Worm (Caenorhabditis elegans) whole organism, L2 larva: ENCODE results near the gene C01F6.14.

Experiments used
- C34F6.9 ChIP-seq: fragments of 150-350 bp; optimal IDR thresholded peaks from 2 replicates; lab custom pipeline; 2014; ENCODE audit warnings: missing biosample characterization, missing genetic modification characterization
- F13H6.1 ChIP-seq: sonication (generic microtip); optimal IDR thresholded peaks from 2 replicates; lab custom pipeline; 2016; ENCODE audit warnings: missing genetic modification characterization, missing compliant biosample characterization
- Y55F3AM.14 ChIP-seq: fragments of 200-800 bp; sonication (Bioruptor generic); optimal IDR thresholded peaks from 2 replicates; lab custom pipeline; 2018; ENCODE audit warnings: mild to moderate bottlenecking, missing genetic modification characterization, missing compliant biosample characterization
- ZK546.5 ChIP-seq: sonication (generic microtip); optimal IDR thresholded peaks from 2 replicates; lab custom pipeline; 2017; ENCODE audit warnings: missing biosample characterization, missing genetic modification characterization
- alr-1 ChIP-seq: fragments of 150-350 bp; optimal IDR thresholded peaks from 2 replicates; lab custom pipeline; 2014; ENCODE audit warnings: missing biosample characterization, missing genetic modification characterization
- aly-2 ChIP-seq: fragments of 150-350 bp; optimal IDR thresholded peaks from 2 replicates; lab custom pipeline; 2014; ENCODE audit warnings: missing biosample characterization, missing genetic modification characterization
- ama-1 ChIP-seq: fragments of 150-350 bp; optimal IDR thresholded peaks from 2 replicates; lab custom pipeline; 2018; ENCODE audit warnings: inconsistent platforms
- blmp-1 ChIP-seq: sonication (generic microtip); optimal IDR thresholded peaks from 2 replicates; lab custom pipeline; 2017; ENCODE audit warnings: missing genetic modification characterization, mild to moderate bottlenecking, missing compliant biosample characterization, antibody characterized with exemption, moderate library complexity; ENCODE audit not compliant: insufficient read depth
- ceh-16 ChIP-seq: fragments of 150-350 bp; optimal IDR thresholded peaks from 2 replicates; lab custom pipeline; 2014; ENCODE audit warnings: missing biosample characterization, missing genetic modification characterization
- ceh-82 ChIP-seq: fragments of 150-350 bp; optimal IDR thresholded peaks from 2 replicates; lab custom pipeline; 2014; ENCODE audit warnings: missing biosample characterization, missing genetic modification characterization
- crh-2 ChIP-seq: sonication (generic microtip); optimal IDR thresholded peaks from 2 replicates; lab custom pipeline; 2017; ENCODE audit warnings: missing biosample characterization, missing genetic modification characterization
- dmd-4 ChIP-seq: sonication (generic microtip); optimal IDR thresholded peaks from 2 replicates; lab custom pipeline; 2017; ENCODE audit warnings: missing biosample characterization, missing genetic modification characterization
- egl-27 ChIP-seq: sonication (generic microtip); optimal IDR thresholded peaks from 3 replicates; lab custom pipeline; 2017; ENCODE audit warnings: missing biosample characterization, missing genetic modification reagents, missing genetic modification characterization
- elt-1 ChIP-seq: fragments of 150-350 bp; optimal IDR thresholded peaks from 2 replicates; lab custom pipeline; 2014; ENCODE audit warnings: missing biosample characterization, missing genetic modification characterization
- fos-1 ChIP-seq: fragments of 150-350 bp; optimal IDR thresholded peaks from 2 replicates; lab custom pipeline; 2014; ENCODE audit warnings: missing biosample characterization, missing genetic modification characterization
- lin-11 ChIP-seq: fragments of 150-350 bp; sonication (generic microtip); optimal IDR thresholded peaks from 2 replicates; lab custom pipeline; 2014; ENCODE audit warnings: missing biosample characterization, missing genetic modification characterization, inconsistent platforms, mixed read lengths
- lsy-2 ChIP-seq, 2 experiments: fragments of 150-350 bp in 1 of 2; sonication (generic microtip) in 1 of 2; optimal IDR thresholded peaks; 2 replicates each; lab custom pipeline; 2014 to 2017; ENCODE audit warnings: missing biosample characterization in 2 of 2, missing genetic modification characterization in 2 of 2
- mab-5 ChIP-seq: fragments of 150-350 bp; optimal IDR thresholded peaks from 2 replicates; lab custom pipeline; 2014; ENCODE audit warnings: missing biosample characterization, missing genetic modification characterization
- mbf-1 ChIP-seq: sonication (generic microtip); optimal IDR thresholded peaks from 2 replicates; lab custom pipeline; 2017; ENCODE audit warnings: missing biosample characterization, missing genetic modification characterization
- mdl-1 ChIP-seq, 2 experiments: fragments of 150-350 bp in 1 of 2; sonication (generic microtip) in 1 of 2; optimal IDR thresholded peaks; 2 replicates each; lab custom pipeline; 2017; ENCODE audit warnings: missing biosample characterization in 2 of 2, missing genetic modification characterization in 2 of 2
- nhr-10 ChIP-seq: sonication (generic microtip); optimal IDR thresholded peaks from 2 replicates; lab custom pipeline; 2017; ENCODE audit warnings: missing biosample characterization, missing genetic modification characterization
- nhr-11 ChIP-seq: fragments of 150-350 bp; optimal IDR thresholded peaks from 2 replicates; lab custom pipeline; 2014; ENCODE audit warnings: missing biosample characterization, missing genetic modification characterization
- nhr-129 ChIP-seq: fragments of 150-350 bp; optimal IDR thresholded peaks from 2 replicates; lab custom pipeline; 2014; ENCODE audit warnings: missing biosample characterization, missing genetic modification characterization
- nhr-21 ChIP-seq: fragments of 150-350 bp; optimal IDR thresholded peaks from 2 replicates; lab custom pipeline; 2014; ENCODE audit warnings: missing biosample characterization, missing genetic modification characterization
- nhr-237 ChIP-seq: fragments of 150-350 bp; optimal IDR thresholded peaks from 2 replicates; lab custom pipeline; 2014; ENCODE audit warnings: missing biosample characterization, missing genetic modification characterization
- nhr-25 ChIP-seq: fragments of 150-350 bp; sonication (generic microtip); optimal IDR thresholded peaks from 3 replicates; lab custom pipeline; 2014; ENCODE audit warnings: missing biosample characterization, missing genetic modification characterization
- nhr-6 ChIP-seq: fragments of 150-350 bp; optimal IDR thresholded peaks from 2 replicates; lab custom pipeline; 2014; ENCODE audit warnings: missing biosample characterization, missing genetic modification characterization
- peb-1 ChIP-seq: fragments of 150-350 bp; optimal IDR thresholded peaks from 2 replicates; lab custom pipeline; 2014; ENCODE audit warnings: missing biosample characterization, missing genetic modification characterization
- sem-4 ChIP-seq: fragments of 150-350 bp; optimal IDR thresholded peaks from 2 replicates; lab custom pipeline; 2014; ENCODE audit warnings: missing biosample characterization, missing genetic modification reagents, missing genetic modification characterization
- skn-1 ChIP-seq: sonication (generic microtip); optimal IDR thresholded peaks from 2 replicates; lab custom pipeline; 2017; ENCODE audit warnings: missing biosample characterization, missing genetic modification characterization
- sma-3 ChIP-seq: sonication (generic microtip); optimal IDR thresholded peaks from 2 replicates; lab custom pipeline; 2016; ENCODE audit warnings: missing genetic modification reagents, missing genetic modification characterization, missing compliant biosample characterization
- sma-9 ChIP-seq, 2 experiments: fragments of 150-350 bp in 1 of 2; sonication (generic microtip) in 1 of 2; optimal IDR thresholded peaks; 2 replicates each; lab custom pipeline; 2014 to 2016; ENCODE audit warnings: missing genetic modification characterization in 2 of 2, mild to moderate bottlenecking in 1 of 2, missing biosample characterization in 1 of 2, missing compliant biosample characterization in 1 of 2, missing genetic modification reagents in 1 of 2, moderate library complexity in 1 of 2
- snpc-4 ChIP-seq: fragments of 150-350 bp; optimal IDR thresholded peaks from 2 replicates; lab custom pipeline; 2014; ENCODE audit warnings: missing biosample characterization, missing genetic modification characterization
- unc-39 ChIP-seq: fragments of 150-350 bp; optimal IDR thresholded peaks from 2 replicates; lab custom pipeline; 2014; ENCODE audit warnings: missing biosample characterization, missing genetic modification characterization
- unc-55 ChIP-seq: fragments of 150-350 bp; sonication (generic microtip); optimal IDR thresholded peaks from 3 replicates; lab custom pipeline; 2014; ENCODE audit warnings: missing biosample characterization, missing genetic modification reagents, missing genetic modification characterization
- unc-62 ChIP-seq: fragments of 150-350 bp; optimal IDR thresholded peaks from 2 replicates; lab custom pipeline; 2014; ENCODE audit warnings: missing biosample characterization, missing genetic modification reagents, missing genetic modification characterization
- ztf-1 ChIP-seq: fragments of 200-800 bp; sonication (Bioruptor generic); conservative IDR thresholded peaks from 2 replicates; pipeline ENCODE4 v1.3.6; 2022; ENCODE audit warnings: missing genetic modification characterization, missing compliant biosample characterization
- ztf-11 ChIP-seq: sonication (generic microtip); optimal IDR thresholded peaks from 2 replicates; lab custom pipeline; 2017; ENCODE audit warnings: missing biosample characterization, missing genetic modification characterization
- ztf-4 ChIP-seq: fragments of 150-350 bp; optimal IDR thresholded peaks from 2 replicates; lab custom pipeline; 2014; ENCODE audit warnings: missing biosample characterization, missing genetic modification characterization

Gene C01F6.14

ce11 chrIV:9090538-9091195, 13.3 kb downstream of the C01F6.14 start:
- TF ChIP-seq nhr-6 (tag; lab: Kevin White, UChicago) (peak; percentile 18), nhr-10 (no peak), blmp-1 (no peak), nhr-21 (tag; lab: Kevin White, UChicago) (no peak), aly-2 (no peak), peb-1 (no peak), unc-39 (no peak), nhr-129 (tag; lab: Kevin White, UChicago) (peak; percentile 51), Y55F3AM.14 (GFP tag; lab: Kevin White, UChicago) (no peak), sma-3 (GFP tag; lab: Kevin White, UChicago) (peak; percentile 24), unc-62 (no peak), nhr-11 (tag; lab: Kevin White, UChicago) (no peak), lsy-2 (tag; optimal IDR thresholded peaks at IDR 0.05; lab: Kevin White, UChicago) (no peak), lin-11 (tag; lab: Kevin White, UChicago) (no peak), ZK546.5 (tag; lab: Kevin White, UChicago) (no peak), ceh-16 (tag; lab: Kevin White, UChicago) (peak; percentile 25), skn-1 (tag; lab: Kevin White, UChicago) (no peak), F13H6.1 (tag; lab: Kevin White, UChicago) (peak; percentile 26), alr-1 (tag; lab: Kevin White, UChicago) (no peak), mab-5 (tag; lab: Kevin White, UChicago) (no peak), sem-4 (tag; lab: Kevin White, UChicago) (no peak), ceh-82 (tag; lab: Kevin White, UChicago) (no peak), ztf-11 (no peak), nhr-25 (peak; percentile 75), dmd-4 (tag; lab: Kevin White, UChicago) (no peak)

DNA sequence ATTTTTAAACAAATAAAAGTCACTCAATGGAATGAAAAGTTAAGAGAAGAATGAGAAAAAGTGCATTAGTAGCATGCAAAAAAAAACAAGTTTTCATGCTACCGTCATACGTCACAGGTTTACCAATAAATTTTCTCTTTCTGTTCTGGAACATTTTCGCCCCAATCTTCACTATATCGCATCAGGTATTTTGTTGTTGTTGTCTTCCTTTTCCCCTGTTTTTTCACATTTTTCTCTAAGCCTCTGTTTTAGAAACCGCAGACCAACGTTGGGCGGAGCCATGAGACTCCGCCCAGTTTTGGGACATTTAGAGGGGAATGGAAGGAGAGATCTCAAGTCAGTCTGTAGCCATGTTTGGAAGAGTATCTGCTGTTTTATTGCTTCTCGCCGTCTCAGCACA, 15.6 kb downstream of the C01F6.14 start, which contains the start of gene msa-1:
Gene msa-1 (plus strand): TSS at position 301 of the 400 bp plus-strand sequence.
- TF ChIP-seq nhr-237 (tag; lab: Kevin White, UChicago) = no peak
- peak; percentile 88 for TF ChIP-seq ama-1 (lab: Kevin White, UChicago)
- no peak for TF ChIP-seq mbf-1 (tag; lab: Kevin White, UChicago)
- TF ChIP-seq elt-1 (tag; lab: Kevin White, UChicago) = no peak
- no peak for TF ChIP-seq mdl-1 (tag; optimal IDR thresholded peaks at IDR 0.05; lab: Kevin White, UChicago)
- peak; percentile 24 for TF ChIP-seq nhr-129 (tag; lab: Kevin White, UChicago)

- no peak for TF ChIP-seq egl-27 (tag; lab: Kevin White, UChicago)
- no peak for TF ChIP-seq F13H6.1 (tag; lab: Kevin White, UChicago)
- TF ChIP-seq ztf-4 (tag; lab: Kevin White, UChicago) = no peak
- TF ChIP-seq elt-1 (tag; lab: Kevin White, UChicago) = no peak
- no peak for TF ChIP-seq sem-4 (tag; lab: Kevin White, UChicago)
- no peak for TF ChIP-seq lin-11 (tag; lab: Kevin White, UChicago)
- no peak for TF ChIP-seq nhr-10
- TF ChIP-seq sma-3 (GFP tag; lab: Kevin White, UChicago) = no peak
- no peak for TF ChIP-seq unc-55 (GFP tag; lab: Kevin White, UChicago)
- no peak for TF ChIP-seq snpc-4 (tag; lab: Kevin White, UChicago)
- TF ChIP-seq ztf-1 = no peak
- TF ChIP-seq nhr-129 (tag; lab: Kevin White, UChicago) = no peak
- no peak for TF ChIP-seq crh-2 (tag; lab: Kevin White, UChicago)
- no peak for TF ChIP-seq alr-1 (tag; lab: Kevin White, UChicago)
These were observed 21.9 kb downstream of the C01F6.14 start, which contains the start of gene twk-8 for ce11 chrIV:9082055-9082454. TSS of gene twk-8 (plus strand) at chrIV:9082355.

DNA sequence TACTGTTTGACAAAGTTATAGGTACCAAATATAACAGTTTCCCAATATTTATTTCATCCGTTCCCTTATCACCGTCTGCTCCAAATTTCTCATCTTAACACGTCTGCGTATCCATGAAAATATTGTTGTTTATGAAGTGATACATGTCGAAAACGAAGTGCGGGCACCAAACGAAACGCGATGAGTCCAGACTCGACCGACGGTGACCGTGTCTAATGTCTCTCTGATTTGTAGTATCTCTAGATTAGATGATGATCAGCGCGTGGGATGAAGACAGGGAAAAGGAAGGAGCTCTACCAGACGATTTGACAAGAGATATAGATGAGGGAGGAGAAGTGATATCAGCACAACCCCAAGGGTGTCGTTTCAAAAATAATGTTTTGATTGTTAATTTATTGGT, 23.7 kb downstream of the C01F6.14 start:
- TF ChIP-seq lsy-2 (tag; optimal IDR thresholded peaks at IDR 0.05; lab: Kevin White, UChicago) = peak in 1 of 2 experiments; percentile 36
- no peak for TF ChIP-seq ztf-1
- TF ChIP-seq F13H6.1 (tag; lab: Kevin White, UChicago) = peak; percentile 70
- peak; percentile 50 for TF ChIP-seq nhr-129 (tag; lab: Kevin White, UChicago)
- TF ChIP-seq fos-1 (tag; lab: Kevin White, UChicago) = no peak
- peak; percentile 24 for TF ChIP-seq C34F6.9
- TF ChIP-seq sma-9 (GFP tag; optimal IDR thresholded peaks at IDR 0.05; lab: Kevin White, UChicago) = peak; percentile 52
- TF ChIP-seq sma-9 (tag; optimal IDR thresholded peaks at IDR 0.05; lab: Kevin White, UChicago) = no peak
